Worm (Caenorhabditis elegans) whole organism, early embryonic: ENCODE measurements around the gene T26H5.10.

Source experiments
- F13C5.2 ChIP-seq: sonication (generic microtip); optimal IDR thresholded peaks from 2 replicates; lab custom pipeline; 2017; ENCODE audit warnings: mild to moderate bottlenecking, missing genetic modification characterization, inconsistent platforms, missing compliant biosample characterization
- aly-1 ChIP-seq: sonication (generic microtip); optimal IDR thresholded peaks from 2 replicates; lab custom pipeline; 2016; ENCODE audit warnings: missing genetic modification characterization, missing compliant biosample characterization
- ama-1 ChIP-seq: fragments of 150-350 bp; optimal IDR thresholded peaks from 2 replicates; lab custom pipeline; 2014
- ceh-13 ChIP-seq: fragments of 200-800 bp; sonication (Bioruptor generic); optimal IDR thresholded peaks from 2 replicates; lab custom pipeline; 2018; ENCODE audit warnings: mild to moderate bottlenecking, missing genetic modification characterization, missing compliant biosample characterization
- ceh-36 ChIP-seq: sonication (generic microtip); optimal IDR thresholded peaks from 2 replicates; lab custom pipeline; 2016; ENCODE audit warnings: missing genetic modification characterization, inconsistent platforms, missing compliant biosample characterization
- hmg-4 ChIP-seq: fragments of 200-800 bp; sonication (Bioruptor generic); optimal IDR thresholded peaks from 2 replicates; lab custom pipeline; 2018; ENCODE audit warnings: mild to moderate bottlenecking, missing genetic modification characterization, missing compliant biosample characterization
- hnd-1 ChIP-seq: sonication (generic microtip); optimal IDR thresholded peaks from 2 replicates; lab custom pipeline; 2016; ENCODE audit warnings: missing genetic modification characterization, missing compliant biosample characterization
- pes-1 ChIP-seq: fragments of 200-800 bp; sonication (Bioruptor generic); IDR thresholded peaks from 2 replicates; pipeline ENCODE4 v1.3.6; 2022; ENCODE audit warnings: missing genetic modification reagents, missing genetic modification characterization, missing compliant biosample characterization
- scrt-1 ChIP-seq: fragments of 200-800 bp; sonication (Bioruptor generic); IDR thresholded peaks from 2 replicates; pipeline ENCODE4 v1.3.6; 2022; ENCODE audit warnings: missing genetic modification characterization, missing compliant biosample characterization
- sea-1 ChIP-seq: fragments of 200-800 bp; sonication (Bioruptor generic); conservative IDR thresholded peaks from 2 replicates; pipeline ENCODE4 v1.3.6; 2022; ENCODE audit warnings: missing genetic modification characterization, missing compliant biosample characterization
- tbx-11 ChIP-seq: fragments of 200-800 bp; sonication (Bioruptor generic); IDR thresholded peaks from 2 replicates; pipeline ENCODE4 v1.3.6; 2022; ENCODE audit warnings: missing genetic modification characterization, missing compliant biosample characterization
- tbx-37 ChIP-seq: fragments of 200-800 bp; sonication (Bioruptor generic); conservative IDR thresholded peaks from 2 replicates; pipeline ENCODE4 v1.3.6; 2022; ENCODE audit warnings: missing genetic modification reagents, missing genetic modification characterization, missing compliant biosample characterization

T26H5.10 gene

ce11 chrV:15394906-15395305 lies 48.7 kb downstream of the T26H5.10 start, which contains the start of gene T06E6.1:
TSS of gene T06E6.1 (minus strand) at chrV:15394961.
- TF ChIP-seq ceh-36 (tag; lab: Kevin White, UChicago) (no peak), sea-1 (no peak), ceh-13 (GFP tag; lab: Kevin White, UChicago) (no peak), scrt-1 (GFP tag; lab: Robert Waterston, UW) (no peak), hnd-1 (tag; lab: Kevin White, UChicago) (no peak), hmg-4 (GFP tag; lab: Kevin White, UChicago) (no peak), aly-1 (tag; lab: Kevin White, UChicago) (no peak), F13C5.2 (tag; lab: Kevin White, UChicago) (no peak), ama-1 (no peak), pes-1 (GFP tag; lab: Robert Waterston, UW) (no peak), tbx-11 (no peak), tbx-37 (GFP tag; lab: Robert Waterston, UW) (no peak)
